Fruit fly (Drosophila melanogaster) whole organism, embryonic: Measurements from ENCODE around the gene Lcp65Aa.

Experiments used
- BEAF-32 ChIP-seq: fragments of 200-800 bp; sonication (Bioruptor generic); optimal IDR thresholded peaks from 3 replicates; lab custom pipeline; 2017; ENCODE audit warnings: missing biosample characterization, missing genetic modification characterization, mild to moderate bottlenecking, moderate library complexity, missing genetic modification reagents
- CG10274 ChIP-seq: fragments of 200-800 bp; sonication (Bioruptor generic); optimal IDR thresholded peaks from 3 replicates; lab custom pipeline; 2017; ENCODE audit warnings: missing biosample characterization, mild to moderate bottlenecking, missing genetic modification characterization
- CG12155 ChIP-seq: fragments of 200-800 bp; sonication (Bioruptor generic); optimal IDR thresholded peaks from 3 replicates; lab custom pipeline; 2016; ENCODE audit warnings: missing biosample characterization, missing genetic modification characterization
- CG15601 ChIP-seq: fragments of 200-800 bp; sonication (Bioruptor generic); optimal IDR thresholded peaks from 3 replicates; lab custom pipeline; 2019; ENCODE audit warnings: missing biosample characterization, mild to moderate bottlenecking, missing genetic modification characterization, moderate library complexity
- CG1647 ChIP-seq: fragments of 200-800 bp; sonication (Bioruptor generic); optimal IDR thresholded peaks from 3 replicates; lab custom pipeline; 2016; ENCODE audit warnings: missing biosample characterization, missing genetic modification characterization
- CG1792 ChIP-seq: fragments of 200-800 bp; sonication (Bioruptor generic); optimal IDR thresholded peaks from 2 replicates; lab custom pipeline; 2016; ENCODE audit warnings: missing biosample characterization, missing genetic modification characterization
- CG2120 ChIP-seq: fragments of 200-800 bp; sonication (Bioruptor generic); optimal IDR thresholded peaks from 3 replicates; lab custom pipeline; 2016; ENCODE audit warnings: missing biosample characterization, missing genetic modification characterization
- CG2202 ChIP-seq: fragments of 200-800 bp; sonication (Bioruptor generic); optimal IDR thresholded peaks from 2 replicates; lab custom pipeline; 2018; ENCODE audit warnings: missing biosample characterization, mild to moderate bottlenecking, missing genetic modification characterization
- CG3847 ChIP-seq: fragments of 200-800 bp; sonication (Bioruptor generic); IDR thresholded peaks from 2 replicates; pipeline ENCODE4 v1.3.6; 2022; ENCODE audit warnings: missing biosample characterization, missing genetic modification characterization
- CG43689 ChIP-seq: fragments of 200-800 bp; sonication (Bioruptor generic); IDR thresholded peaks from 2 replicates; pipeline ENCODE4 v1.3.6; 2022; ENCODE audit warnings: missing biosample characterization, missing genetic modification characterization
- CG7786 ChIP-seq: fragments of 200-800 bp; sonication (Bioruptor generic); optimal IDR thresholded peaks from 2 replicates; lab custom pipeline; 2016; ENCODE audit warnings: missing biosample characterization, missing genetic modification characterization
- CG9437 ChIP-seq: fragments of 200-800 bp; sonication (Bioruptor generic); optimal IDR thresholded peaks from 2 replicates; lab custom pipeline; 2018; ENCODE audit warnings: missing biosample characterization, mild to moderate bottlenecking, missing genetic modification characterization
- CoRest ChIP-seq: fragments of 200-800 bp; sonication (Bioruptor generic); optimal IDR thresholded peaks from 3 replicates; lab custom pipeline; 2018; ENCODE audit warnings: missing biosample characterization, mild to moderate bottlenecking, missing genetic modification characterization, moderate library complexity
- CrebB ChIP-seq: fragments of 200-800 bp; sonication (Bioruptor generic); optimal IDR thresholded peaks from 3 replicates; lab custom pipeline; 2018; ENCODE audit warnings: missing biosample characterization, mild to moderate bottlenecking, missing genetic modification characterization
- Dp ChIP-seq: fragments of 200-800 bp; sonication (Bioruptor generic); optimal IDR thresholded peaks from 2 replicates; lab custom pipeline; 2018; ENCODE audit warnings: missing biosample characterization, mild to moderate bottlenecking, missing genetic modification characterization, moderate library complexity
- Drgx ChIP-seq: fragments of 200-800 bp; sonication (Bioruptor generic); IDR thresholded peaks from 2 replicates; pipeline ENCODE4 v1.3.6; 2022; ENCODE audit warnings: missing biosample characterization, missing genetic modification characterization
- Fer3 ChIP-seq: fragments of 200-800 bp; sonication (Bioruptor generic); optimal IDR thresholded peaks from 2 replicates; lab custom pipeline; 2018; ENCODE audit warnings: missing biosample characterization, mild to moderate bottlenecking, missing genetic modification characterization, moderate library complexity
- Gug ChIP-seq: fragments of 200-800 bp; sonication (Bioruptor generic); IDR thresholded peaks from 4 replicates; pipeline ENCODE4 v1.3.6; 2022; ENCODE audit warnings: missing biosample characterization, missing genetic modification characterization
- H2.0 ChIP-seq: fragments of 200-800 bp; sonication (Bioruptor generic); IDR thresholded peaks from 2 replicates; pipeline ENCODE4 v1.3.6; 2022; ENCODE audit warnings: missing biosample characterization, missing genetic modification characterization
- HHEX ChIP-seq: fragments of 200-800 bp; sonication (Bioruptor generic); optimal IDR thresholded peaks from 3 replicates; lab custom pipeline; 2017; ENCODE audit warnings: missing biosample characterization, mild to moderate bottlenecking, missing genetic modification characterization, missing genetic modification reagents
- Hr39 ChIP-seq: fragments of >200 bp; optimal IDR thresholded peaks from 2 replicates; lab custom pipeline; 2017
- Med ChIP-seq: fragments of 200-800 bp; sonication (Bioruptor generic); peaks from one replicate; lab custom pipeline; 2016; ENCODE audit warnings: missing biosample characterization, missing genetic modification characterization, mild to moderate bottlenecking, inconsistent platforms, moderate library complexity
- Meics ChIP-seq: fragments of 200-800 bp; sonication (Bioruptor generic); optimal IDR thresholded peaks from 2 replicates; lab custom pipeline; 2017; ENCODE audit warnings: missing biosample characterization, mild to moderate bottlenecking, missing genetic modification characterization
- NFAT ChIP-seq: fragments of 200-800 bp; sonication (Bioruptor generic); IDR thresholded peaks from 2 replicates; pipeline ENCODE4 v1.3.6; 2022; ENCODE audit warnings: missing biosample characterization, missing genetic modification characterization
- Rx ChIP-seq: fragments of 200-800 bp; sonication (Bioruptor generic); IDR thresholded peaks from 2 replicates; pipeline ENCODE4 v1.3.6; 2022; ENCODE audit warnings: missing biosample characterization, missing genetic modification characterization
- Tbp ChIP-seq: fragments of >200 bp; optimal IDR thresholded peaks from 2 replicates; lab custom pipeline; 2018; ENCODE audit warnings: missing biosample characterization, missing genetic modification characterization
- Usf ChIP-seq: fragments of 200-800 bp; sonication (Bioruptor generic); optimal IDR thresholded peaks from 2 replicates; lab custom pipeline; 2017; ENCODE audit warnings: missing genotype, missing biosample characterization, missing genetic modification characterization
- al ChIP-seq: fragments of 200-800 bp; sonication (Bioruptor generic); IDR thresholded peaks from 2 replicates; pipeline ENCODE4 v1.3.6; 2022; ENCODE audit warnings: missing biosample characterization, missing genetic modification characterization
- az2 ChIP-seq: fragments of 200-800 bp; sonication (Bioruptor generic); optimal IDR thresholded peaks from 3 replicates; lab custom pipeline; 2016; ENCODE audit warnings: missing biosample characterization, missing genetic modification characterization
- cad ChIP-seq: fragments of >200 bp; optimal IDR thresholded peaks from 2 replicates; lab custom pipeline; 2017; ENCODE audit warnings: missing biosample characterization, missing genetic modification characterization
- caup ChIP-seq: fragments of 200-800 bp; sonication (Bioruptor generic); optimal IDR thresholded peaks from 3 replicates; lab custom pipeline; 2017; ENCODE audit warnings: missing biosample characterization, mild to moderate bottlenecking, missing genetic modification characterization, moderate library complexity; ENCODE audit not compliant: severe bottlenecking
- crp ChIP-seq, 2 experiments: fragments of 200-800 bp; sonication (Bioruptor generic); optimal IDR thresholded peaks; 2 replicates in 1 of 2; 3 replicates in 1 of 2; lab custom pipeline; 2017; ENCODE audit warnings: missing biosample characterization in 2 of 2, missing genetic modification characterization in 2 of 2, mild to moderate bottlenecking in 1 of 2, moderate library complexity in 1 of 2
- dan ChIP-seq: fragments of 200-800 bp; sonication (Bioruptor generic); IDR thresholded peaks from 2 replicates; pipeline ENCODE4 v1.3.6; 2022; ENCODE audit warnings: missing biosample characterization, missing genetic modification characterization
- dimm ChIP-seq: fragments of 200-800 bp; sonication (Bioruptor generic); IDR thresholded peaks from 2 replicates; pipeline ENCODE4 v1.3.6; 2022; ENCODE audit warnings: missing biosample characterization, missing genetic modification characterization
- dmrt11E ChIP-seq: fragments of 200-800 bp; sonication (Bioruptor generic); optimal IDR thresholded peaks from 3 replicates; lab custom pipeline; 2018; ENCODE audit warnings: missing biosample characterization, mild to moderate bottlenecking, missing genetic modification characterization, moderate library complexity
- dmrt99B ChIP-seq: fragments of 200-800 bp; sonication (Bioruptor generic); optimal IDR thresholded peaks from 2 replicates; lab custom pipeline; 2018; ENCODE audit warnings: missing biosample characterization, mild to moderate bottlenecking, missing genetic modification characterization, moderate library complexity
- dpn ChIP-seq, 2 experiments: fragments of 200-800 bp; sonication (Bioruptor generic); optimal IDR thresholded peaks; 3 replicates each; lab custom pipeline; 2016; ENCODE audit warnings: missing biosample characterization in 2 of 2, missing genetic modification characterization in 2 of 2
- dysf ChIP-seq: fragments of 200-800 bp; sonication (Bioruptor generic); IDR thresholded peaks from 3 replicates; pipeline ENCODE4 v1.3.6; 2022; ENCODE audit warnings: missing biosample characterization, missing genetic modification characterization
- ken ChIP-seq: fragments of 200-800 bp; sonication (Bioruptor generic); IDR thresholded peaks from 3 replicates; pipeline ENCODE4 v1.3.6; 2022; ENCODE audit warnings: missing biosample characterization, missing genetic modification characterization
- klu ChIP-seq: fragments of 200-800 bp; sonication (Bioruptor generic); IDR thresholded peaks from 2 replicates; pipeline ENCODE4 v1.3.6; 2022; ENCODE audit warnings: missing biosample characterization, missing genetic modification characterization
- lbe ChIP-seq: fragments of 200-800 bp; sonication (Bioruptor generic); optimal IDR thresholded peaks from 2 replicates; lab custom pipeline; 2016; ENCODE audit warnings: missing biosample characterization, mild to moderate bottlenecking, missing genetic modification characterization
- pan ChIP-seq, 4 experiments: fragments of >200 bp in 3 of 4; fragments of 200-800 bp in 1 of 4; sonication (Bioruptor generic) in 1 of 4; optimal IDR thresholded peaks in 3 of 4; IDR thresholded peaks in 1 of 4; 2 replicates each; pipeline versions ENCODE4 v1.3.6 to Lab custom; 2017 to 2022; ENCODE audit warnings: missing biosample characterization in 2 of 4, missing genetic modification characterization in 2 of 4, mixed read lengths in 1 of 4
- pnt ChIP-seq: fragments of 200-800 bp; sonication (Bioruptor generic); optimal IDR thresholded peaks from 3 replicates; lab custom pipeline; 2016; ENCODE audit warnings: missing biosample characterization, missing genetic modification characterization
- ro ChIP-seq: fragments of 200-800 bp; sonication (Bioruptor generic); IDR thresholded peaks from 2 replicates; pipeline ENCODE4 v1.3.6; 2022; ENCODE audit warnings: missing biosample characterization, missing genetic modification characterization
- salm ChIP-seq: fragments of 200-800 bp; sonication (Bioruptor generic); optimal IDR thresholded peaks from 2 replicates; lab custom pipeline; 2018; ENCODE audit warnings: missing biosample characterization, mild to moderate bottlenecking, missing genetic modification characterization
- ssp ChIP-seq: fragments of 200-800 bp; sonication (Bioruptor generic); IDR thresholded peaks from 2 replicates; pipeline ENCODE4 v1.3.6; 2022; ENCODE audit warnings: missing biosample characterization, missing genetic modification characterization
- tin ChIP-seq: fragments of 200-800 bp; sonication (Bioruptor generic); optimal IDR thresholded peaks from 3 replicates; lab custom pipeline; 2016; ENCODE audit warnings: missing biosample characterization, missing genetic modification characterization
- trh ChIP-seq: fragments of 200-800 bp; sonication (Bioruptor generic); optimal IDR thresholded peaks from 2 replicates; lab custom pipeline; 2016; ENCODE audit warnings: missing biosample characterization, missing genetic modification characterization
- zfh1 ChIP-seq: fragments of 200-800 bp; sonication (Bioruptor generic); IDR thresholded peaks from 3 replicates; pipeline ENCODE4 v1.3.6; 2022; ENCODE audit warnings: missing biosample characterization, missing genetic modification characterization
- zfh2 ChIP-seq: fragments of 200-800 bp; sonication (Bioruptor generic); optimal IDR thresholded peaks from 2 replicates; lab custom pipeline; 2016; ENCODE audit warnings: missing biosample characterization, missing genetic modification characterization

Gene Lcp65Aa

dm6 chr3L:6157327-6158032 is 6.4 kb downstream of the Lcp65Aa start, which contains the start of gene CG13297 (continued):
- TF ChIP-seq pnt (no peak), dan (GFP tag; lab: Robert Waterston, UW) (no peak), Hr39 (lab: Kevin White, UChicago) (no peak), trh (no peak), dpn (GFP tag; optimal IDR thresholded peaks at IDR 0.05; lab: Kevin White, UChicago) (peak in 1 of 2 experiments; percentile 10), CG2120 (GFP tag; lab: Kevin White, UChicago) (no peak), CG7786 (GFP tag; lab: Kevin White, UChicago) (no peak), dysf (peak; percentile 57; the same call in 2 of the 3 replicates), pan (optimal IDR thresholded peaks at IDR 0.05; lab: Kevin White, UChicago) (no peak), pan (GFP tag; optimal IDR thresholded peaks at IDR 0.05 in 1 of 2, IDR thresholded peaks at IDR 0.05 in 1 of 2) (peak in 1 of 2 experiments; percentile 74), tin (GFP tag; lab: Kevin White, UChicago) (peak; percentile 6), ro (GFP tag; lab: Robert Waterston, UW) (no peak), Fer3 (tag; lab: Kevin White, UChicago) (peak; percentile 35), CG1647 (GFP tag; lab: Kevin White, UChicago) (no peak), klu (GFP tag; lab: Robert Waterston, UW) (no peak), CG2202 (no peak), Usf (GFP tag; lab: Kevin White, UChicago) (no peak), dmrt99B (tag; lab: Kevin White, UChicago) (peak; percentile 88), salm (peak; percentile 18), CG1792 (no peak), CG15601 (tag; lab: Kevin White, UChicago) (no peak), Tbp (GFP tag; lab: Kevin White, UChicago) (no peak), lbe (GFP tag; lab: Kevin White, UChicago) (no peak), az2 (GFP tag; lab: Kevin White, UChicago) (peak; percentile 42), caup (GFP tag; lab: Kevin White, UChicago) (no peak), al (GFP tag; lab: Robert Waterston, UW) (no peak), Drgx (GFP tag; lab: Robert Waterston, UW) (peak; percentile 37; the same call in 1 of the 2 replicates), zfh2 (GFP tag; lab: Kevin White, UChicago) (no peak), CoRest (tag; lab: Kevin White, UChicago) (peak; percentile 69), CG9437 (GFP tag; lab: Kevin White, UChicago) (peak; percentile 40), HHEX (no peak), Meics (GFP tag; lab: Kevin White, UChicago) (peak; percentile 42), ken (peak; percentile 21; the same call in 1 of the 3 replicates), CG10274 (no peak), Med (GFP tag; lab: Kevin White, UChicago) (peak; percentile 1), NFAT (GFP tag; lab: Robert Waterston, UW) (no peak), H2.0 (GFP tag; lab: Robert Waterston, UW) (no peak), dmrt11E (tag; lab: Kevin White, UChicago) (no peak), CG3847 (no peak), CrebB (no peak), crp (GFP tag; optimal IDR thresholded peaks at IDR 0.05; lab: Kevin White, UChicago) (no peak), CG43689 (GFP tag; lab: Robert Waterston, UW) (no peak), zfh1 (GFP tag; lab: Robert Waterston, UW) (0 out of 3 replicates have a peak, but pooled peaks have one; percentile 32), Gug (no peak), BEAF-32 (GFP tag; lab: Kevin White, UChicago) (no peak), cad (GFP tag; lab: Kevin White, UChicago) (no peak), Dp (GFP tag; lab: Kevin White, UChicago) (no peak), ssp (no peak; the same call in 1 of the 2 replicates), dimm (GFP tag; lab: Robert Waterston, UW) (no peak), Rx (no peak; the same call in 1 of the 2 replicates), CG12155 (GFP tag; lab: Kevin White, UChicago) (peak; percentile 0)
